Fruit fly (Drosophila melanogaster): ENCODE data around the gene Prosbeta2.

dm6 chr3L:15011142-15011541, 11.4 kb downstream of the Prosbeta2 start:
- TF ChIP-seq CG8478 (optimal IDR thresholded peaks at IDR 0.05), result no peak
- peak; percentile 82 to 88 for TF ChIP-seq CTCF (optimal IDR thresholded peaks at IDR 0.05)

All from S2 (cell line).